Fruit fly (Drosophila melanogaster) whole organism, embryonic: ENCODE results near the gene Sf3a2.

Experiments used
- CG1792 ChIP-seq: fragments of 200-800 bp; sonication (Bioruptor generic); optimal IDR thresholded peaks from 2 replicates; lab custom pipeline; 2016; ENCODE audit warnings: missing biosample characterization, missing genetic modification characterization
- CG30403 ChIP-seq: fragments of 200-800 bp; sonication (Bioruptor generic); optimal IDR thresholded peaks from 3 replicates; lab custom pipeline; 2016; ENCODE audit warnings: missing biosample characterization, missing genetic modification characterization
- Hsf ChIP-seq: fragments of 200-800 bp; sonication (Bioruptor generic); optimal IDR thresholded peaks from 3 replicates; lab custom pipeline; 2016; ENCODE audit warnings: missing biosample characterization, missing genetic modification characterization
- Meics ChIP-seq: fragments of 200-800 bp; sonication (Bioruptor generic); optimal IDR thresholded peaks from 2 replicates; lab custom pipeline; 2017; ENCODE audit warnings: missing biosample characterization, mild to moderate bottlenecking, missing genetic modification characterization
- NC2α ChIP-seq: fragments of 200-800 bp; sonication (Bioruptor generic); optimal IDR thresholded peaks from 2 replicates; lab custom pipeline; 2016; ENCODE audit warnings: missing biosample characterization, missing genetic modification characterization
- Sry-δ ChIP-seq: fragments of 200-800 bp; sonication (Bioruptor generic); optimal IDR thresholded peaks from 2 replicates; lab custom pipeline; 2016; ENCODE audit warnings: missing biosample characterization, missing genetic modification characterization
- dysf ChIP-seq: fragments of 200-800 bp; sonication (Bioruptor generic); IDR thresholded peaks from 3 replicates; pipeline ENCODE4 v1.3.6; 2022; ENCODE audit warnings: missing biosample characterization, missing genetic modification characterization
- luna ChIP-seq: fragments of 200-800 bp; sonication (Bioruptor generic); optimal IDR thresholded peaks from 2 replicates; lab custom pipeline; 2016; ENCODE audit warnings: missing biosample characterization, missing genetic modification characterization
- phol ChIP-seq: fragments of 200-800 bp; sonication (Bioruptor generic); optimal IDR thresholded peaks from 3 replicates; lab custom pipeline; 2018; ENCODE audit warnings: missing biosample characterization, mild to moderate bottlenecking, missing genetic modification characterization, moderate library complexity
- scrt ChIP-seq: fragments of 200-800 bp; sonication (Bioruptor generic); optimal IDR thresholded peaks from 2 replicates; lab custom pipeline; 2018; ENCODE audit warnings: missing biosample characterization, mild to moderate bottlenecking, missing genetic modification characterization, moderate library complexity
- slbo ChIP-seq: fragments of 200-800 bp; sonication (Bioruptor generic); IDR thresholded peaks from 2 replicates; pipeline ENCODE4 v1.3.6; 2022; ENCODE audit warnings: missing biosample characterization, missing genetic modification characterization
- tin ChIP-seq: fragments of 200-800 bp; sonication (Bioruptor generic); optimal IDR thresholded peaks from 3 replicates; lab custom pipeline; 2016; ENCODE audit warnings: missing biosample characterization, missing genetic modification characterization
- ttk ChIP-seq: fragments of 200-800 bp; sonication (Bioruptor generic); IDR thresholded peaks from 2 replicates; pipeline ENCODE4 v2.1.2; 2022; ENCODE audit warnings: missing biosample characterization, missing genetic modification characterization
- usp ChIP-seq: fragments of >200 bp; optimal IDR thresholded peaks from 2 replicates; lab custom pipeline; 2017; ENCODE audit warnings: missing biosample characterization, missing genetic modification characterization

DNA sequence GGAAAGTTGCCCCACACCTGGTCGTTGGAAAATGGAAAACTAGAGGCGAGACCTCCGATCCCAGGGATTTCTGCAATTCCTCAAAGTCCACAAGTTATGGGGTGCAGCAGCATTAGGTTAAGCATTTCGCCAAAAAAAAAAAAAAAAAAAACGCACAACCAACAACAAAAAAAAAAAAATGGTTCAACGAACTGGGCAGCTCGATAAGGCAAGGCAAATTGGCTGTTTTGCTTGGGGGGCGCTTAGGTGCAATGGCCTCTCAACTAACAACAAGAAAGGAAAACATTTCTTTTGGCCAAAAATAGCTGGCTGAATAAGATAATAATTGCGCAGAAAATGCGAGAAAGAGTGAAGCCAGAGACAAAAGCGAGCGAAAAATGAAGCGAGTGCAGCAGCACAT is 13.7 kb downstream of the Sf3a2 start:
- TF ChIP-seq ttk (GFP tag; lab: Robert Waterston, UW): no peak
- no peak for TF ChIP-seq CG30403
- no peak for TF ChIP-seq tin (GFP tag; lab: Kevin White, UChicago)
- no peak for TF ChIP-seq phol (tag; lab: Kevin White, UChicago)
- no peak for TF ChIP-seq NC2α (GFP tag; lab: Kevin White, UChicago)
- TF ChIP-seq usp: no peak
- no peak for TF ChIP-seq CG1792 (GFP tag; lab: Kevin White, UChicago)
- no peak for TF ChIP-seq dysf
- no peak for TF ChIP-seq Hsf (GFP tag; lab: Kevin White, UChicago)
- TF ChIP-seq slbo: no peak
- no peak for TF ChIP-seq Meics
- TF ChIP-seq luna (GFP tag; lab: Kevin White, UChicago): no peak
- TF ChIP-seq scrt (GFP tag; lab: Kevin White, UChicago): no peak
- no peak for TF ChIP-seq Sry-δ (GFP tag; lab: Kevin White, UChicago)
